Worm (Caenorhabditis elegans) whole organism, late embryonic: ENCODE results near the gene C16C10.2.

Experiments used
- ceh-18 ChIP-seq: sonication (generic microtip); optimal IDR thresholded peaks from 2 replicates; lab custom pipeline; 2016; ENCODE audit warnings: missing genetic modification characterization, missing compliant biosample characterization
- ceh-31 ChIP-seq: sonication (generic microtip); optimal IDR thresholded peaks from 2 replicates; lab custom pipeline; 2016; ENCODE audit warnings: missing genetic modification characterization, missing compliant biosample characterization
- ceh-34 ChIP-seq: sonication (generic microtip); optimal IDR thresholded peaks from 2 replicates; lab custom pipeline; 2016; ENCODE audit warnings: mild to moderate bottlenecking, missing genetic modification characterization, missing compliant biosample characterization
- fkh-10 ChIP-seq: fragments of 150-350 bp; optimal IDR thresholded peaks from 2 replicates; lab custom pipeline; 2014; ENCODE audit warnings: missing biosample characterization, missing genetic modification reagents, missing genetic modification characterization
- nfya-1 ChIP-seq: sonication (generic microtip); optimal IDR thresholded peaks from 2 replicates; lab custom pipeline; 2017; ENCODE audit warnings: missing genetic modification characterization, mild to moderate bottlenecking, missing compliant biosample characterization, antibody characterized with exemption, moderate library complexity
- nhr-11 ChIP-seq: fragments of 150-350 bp; optimal IDR thresholded peaks from 2 replicates; lab custom pipeline; 2014; ENCODE audit warnings: missing biosample characterization, missing genetic modification characterization
- pat-9 ChIP-seq: fragments of 200-800 bp; sonication (Bioruptor generic); optimal IDR thresholded peaks from 2 replicates; lab custom pipeline; 2018; ENCODE audit warnings: mild to moderate bottlenecking, missing genetic modification characterization, moderate library complexity, missing compliant biosample characterization
- sox-2 ChIP-seq: fragments of 200-800 bp; sonication (Bioruptor generic); IDR thresholded peaks from 2 replicates; pipeline ENCODE4 v1.3.6; 2022; ENCODE audit warnings: missing genetic modification reagents, missing genetic modification characterization, missing compliant biosample characterization
- unc-42 ChIP-seq: sonication (generic microtip); optimal IDR thresholded peaks from 2 replicates; lab custom pipeline; 2016; ENCODE audit warnings: missing genotype, missing genetic modification characterization, missing compliant biosample characterization
- unc-55 ChIP-seq: sonication (generic microtip); optimal IDR thresholded peaks from 2 replicates; lab custom pipeline; 2017; ENCODE audit warnings: missing biosample characterization, missing genetic modification reagents, missing genetic modification characterization

The C16C10.2 gene

DNA sequence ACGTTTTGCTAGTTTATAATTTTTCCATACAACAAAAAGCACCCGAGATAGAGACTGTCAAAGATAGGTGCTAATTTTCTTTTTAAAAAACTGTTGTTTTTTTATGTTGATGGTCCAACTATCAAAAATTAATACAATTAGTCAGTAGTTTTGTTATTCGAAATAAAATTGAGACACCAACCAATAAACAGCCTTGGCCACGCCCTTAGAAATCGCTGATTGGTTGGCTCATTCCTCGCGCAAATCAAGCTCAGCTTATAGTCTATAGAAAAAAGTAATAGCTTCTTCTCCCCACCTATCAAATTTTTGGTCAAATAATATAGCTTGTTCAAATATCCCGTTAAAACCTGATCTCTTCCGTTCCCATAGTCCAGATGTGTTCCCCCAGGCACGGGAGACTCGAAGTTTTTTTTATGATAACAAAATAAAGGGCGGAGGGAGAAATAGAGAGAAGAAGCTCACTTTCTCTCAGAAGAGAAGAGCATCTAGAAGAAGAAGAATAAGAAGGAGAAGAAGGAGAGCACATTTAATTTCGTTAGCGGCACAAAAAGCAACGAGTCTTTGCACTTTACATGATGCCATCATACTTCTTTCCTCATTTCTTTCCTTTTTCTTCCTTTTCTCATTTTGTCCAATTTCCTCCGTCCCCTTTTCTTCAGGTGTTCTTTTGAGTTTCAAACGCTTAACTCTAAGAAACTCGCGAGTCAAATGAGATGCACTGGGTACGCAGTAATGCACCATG, 46.5 kb downstream of the C16C10.2 start:
- peak; percentile 2 for TF ChIP-seq ceh-31 (tag; lab: Kevin White, UChicago)
- TF ChIP-seq nhr-11 (tag; lab: Kevin White, UChicago): no peak
- TF ChIP-seq fkh-10: no peak
- no peak for TF ChIP-seq ceh-34
- TF ChIP-seq unc-55 (GFP tag; lab: Kevin White, UChicago): no peak
- no peak for TF ChIP-seq sox-2 (GFP tag; lab: Robert Waterston, UW)
- TF ChIP-seq unc-42 (tag; lab: Kevin White, UChicago): peak; percentile 92
- TF ChIP-seq pat-9 (tag; lab: Kevin White, UChicago): no peak
- no peak for TF ChIP-seq ceh-18 (tag; lab: Kevin White, UChicago)
- TF ChIP-seq nfya-1: peak; percentile 95
